Fruit fly (Drosophila melanogaster) whole organism, prepupa: ENCODE data around the gene Mdh2.

Experiments
- OdsH ChIP-seq: fragments of 200-800 bp; sonication (Bioruptor generic); optimal IDR thresholded peaks from 3 replicates; lab custom pipeline; 2016; ENCODE audit warnings: missing biosample characterization, missing genetic modification characterization
- vri ChIP-seq: fragments of 200-800 bp; sonication (Bioruptor generic); optimal IDR thresholded peaks from 3 replicates; lab custom pipeline; 2016; ENCODE audit warnings: missing biosample characterization, mild to moderate bottlenecking, missing genetic modification characterization

Mdh2 gene

DNA sequence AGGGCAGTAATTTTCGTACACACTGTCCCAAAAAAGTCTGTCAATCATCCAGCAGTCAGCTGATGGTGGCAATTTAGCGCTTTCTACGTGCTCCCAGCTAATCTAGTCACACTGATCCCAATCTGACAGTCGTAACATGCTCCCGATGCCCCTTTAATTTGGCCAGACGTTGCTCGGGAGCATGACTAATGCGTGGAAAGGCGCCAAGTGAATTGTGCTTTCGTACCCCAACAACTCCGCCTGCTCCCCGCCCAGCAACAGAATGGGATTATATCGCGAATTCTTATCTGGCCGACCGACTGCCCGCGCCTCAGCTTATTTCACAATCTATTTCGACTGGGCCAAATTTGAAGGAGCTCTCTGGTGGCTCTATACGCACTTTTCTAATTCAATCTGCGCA is 51.2 kb downstream of the Mdh2 start:
- TF ChIP-seq vri (GFP tag; lab: Kevin White, UChicago) (peak; percentile 67), OdsH (GFP tag; lab: Kevin White, UChicago) (no peak)
